Worm (Caenorhabditis elegans) whole organism, L2 larva: ENCODE data around the gene pms-2.

Experiments used
- C34F6.9 ChIP-seq: fragments of 150-350 bp; optimal IDR thresholded peaks from 2 replicates; lab custom pipeline; 2014; ENCODE audit warnings: missing biosample characterization, missing genetic modification characterization
- F13H6.1 ChIP-seq: sonication (generic microtip); optimal IDR thresholded peaks from 2 replicates; lab custom pipeline; 2016; ENCODE audit warnings: missing genetic modification characterization, missing compliant biosample characterization
- Y55F3AM.14 ChIP-seq: fragments of 200-800 bp; sonication (Bioruptor generic); optimal IDR thresholded peaks from 2 replicates; lab custom pipeline; 2018; ENCODE audit warnings: mild to moderate bottlenecking, missing genetic modification characterization, missing compliant biosample characterization
- ZK546.5 ChIP-seq: sonication (generic microtip); optimal IDR thresholded peaks from 2 replicates; lab custom pipeline; 2017; ENCODE audit warnings: missing biosample characterization, missing genetic modification characterization
- alr-1 ChIP-seq: fragments of 150-350 bp; optimal IDR thresholded peaks from 2 replicates; lab custom pipeline; 2014; ENCODE audit warnings: missing biosample characterization, missing genetic modification characterization
- aly-2 ChIP-seq: fragments of 150-350 bp; optimal IDR thresholded peaks from 2 replicates; lab custom pipeline; 2014; ENCODE audit warnings: missing biosample characterization, missing genetic modification characterization
- ama-1 ChIP-seq: fragments of 150-350 bp; optimal IDR thresholded peaks from 2 replicates; lab custom pipeline; 2018; ENCODE audit warnings: inconsistent platforms
- blmp-1 ChIP-seq: sonication (generic microtip); optimal IDR thresholded peaks from 2 replicates; lab custom pipeline; 2017; ENCODE audit warnings: missing genetic modification characterization, mild to moderate bottlenecking, missing compliant biosample characterization, antibody characterized with exemption, moderate library complexity; ENCODE audit not compliant: insufficient read depth
- ceh-16 ChIP-seq: fragments of 150-350 bp; optimal IDR thresholded peaks from 2 replicates; lab custom pipeline; 2014; ENCODE audit warnings: missing biosample characterization, missing genetic modification characterization
- ceh-82 ChIP-seq: fragments of 150-350 bp; optimal IDR thresholded peaks from 2 replicates; lab custom pipeline; 2014; ENCODE audit warnings: missing biosample characterization, missing genetic modification characterization
- crh-2 ChIP-seq: sonication (generic microtip); optimal IDR thresholded peaks from 2 replicates; lab custom pipeline; 2017; ENCODE audit warnings: missing biosample characterization, missing genetic modification characterization
- egl-27 ChIP-seq: sonication (generic microtip); optimal IDR thresholded peaks from 3 replicates; lab custom pipeline; 2017; ENCODE audit warnings: missing biosample characterization, missing genetic modification reagents, missing genetic modification characterization
- elt-1 ChIP-seq: fragments of 150-350 bp; optimal IDR thresholded peaks from 2 replicates; lab custom pipeline; 2014; ENCODE audit warnings: missing biosample characterization, missing genetic modification characterization
- elt-3 ChIP-seq: sonication (generic microtip); optimal IDR thresholded peaks from 2 replicates; lab custom pipeline; 2017; ENCODE audit warnings: missing biosample characterization, missing genetic modification characterization
- fos-1 ChIP-seq: fragments of 150-350 bp; optimal IDR thresholded peaks from 2 replicates; lab custom pipeline; 2014; ENCODE audit warnings: missing biosample characterization, missing genetic modification characterization
- gmeb-1 ChIP-seq: fragments of 150-350 bp; optimal IDR thresholded peaks from 2 replicates; lab custom pipeline; 2014; ENCODE audit warnings: missing biosample characterization, missing genetic modification characterization
- lin-11 ChIP-seq: fragments of 150-350 bp; sonication (generic microtip); optimal IDR thresholded peaks from 2 replicates; lab custom pipeline; 2014; ENCODE audit warnings: missing biosample characterization, missing genetic modification characterization, inconsistent platforms, mixed read lengths
- lin-13 ChIP-seq: fragments of 150-350 bp; optimal IDR thresholded peaks from 2 replicates; lab custom pipeline; 2014; ENCODE audit warnings: missing biosample characterization, missing genetic modification reagents, missing genetic modification characterization
- lin-39 ChIP-seq: fragments of 150-350 bp; optimal IDR thresholded peaks from 2 replicates; lab custom pipeline; 2014; ENCODE audit warnings: missing biosample characterization, missing genetic modification reagents, missing genetic modification characterization
- lsy-2 ChIP-seq, 2 experiments: fragments of 150-350 bp in 1 of 2; sonication (generic microtip) in 1 of 2; optimal IDR thresholded peaks; 2 replicates each; lab custom pipeline; 2014 to 2017; ENCODE audit warnings: missing biosample characterization in 2 of 2, missing genetic modification characterization in 2 of 2
- mab-5 ChIP-seq: fragments of 150-350 bp; optimal IDR thresholded peaks from 2 replicates; lab custom pipeline; 2014; ENCODE audit warnings: missing biosample characterization, missing genetic modification characterization
- mbf-1 ChIP-seq: sonication (generic microtip); optimal IDR thresholded peaks from 2 replicates; lab custom pipeline; 2017; ENCODE audit warnings: missing biosample characterization, missing genetic modification characterization
- mdl-1 ChIP-seq, 2 experiments: fragments of 150-350 bp in 1 of 2; sonication (generic microtip) in 1 of 2; optimal IDR thresholded peaks; 2 replicates each; lab custom pipeline; 2017; ENCODE audit warnings: missing biosample characterization in 2 of 2, missing genetic modification characterization in 2 of 2
- nhr-10 ChIP-seq: sonication (generic microtip); optimal IDR thresholded peaks from 2 replicates; lab custom pipeline; 2017; ENCODE audit warnings: missing biosample characterization, missing genetic modification characterization
- nhr-11 ChIP-seq: fragments of 150-350 bp; optimal IDR thresholded peaks from 2 replicates; lab custom pipeline; 2014; ENCODE audit warnings: missing biosample characterization, missing genetic modification characterization
- nhr-129 ChIP-seq: fragments of 150-350 bp; optimal IDR thresholded peaks from 2 replicates; lab custom pipeline; 2014; ENCODE audit warnings: missing biosample characterization, missing genetic modification characterization
- nhr-23 ChIP-seq: fragments of 150-350 bp; optimal IDR thresholded peaks from 2 replicates; lab custom pipeline; 2014; ENCODE audit warnings: missing biosample characterization, missing genetic modification reagents, missing genetic modification characterization
- nhr-237 ChIP-seq: fragments of 150-350 bp; optimal IDR thresholded peaks from 2 replicates; lab custom pipeline; 2014; ENCODE audit warnings: missing biosample characterization, missing genetic modification characterization
- nhr-25 ChIP-seq: fragments of 150-350 bp; sonication (generic microtip); optimal IDR thresholded peaks from 3 replicates; lab custom pipeline; 2014; ENCODE audit warnings: missing biosample characterization, missing genetic modification characterization
- nhr-6 ChIP-seq: fragments of 150-350 bp; optimal IDR thresholded peaks from 2 replicates; lab custom pipeline; 2014; ENCODE audit warnings: missing biosample characterization, missing genetic modification characterization
- peb-1 ChIP-seq: fragments of 150-350 bp; optimal IDR thresholded peaks from 2 replicates; lab custom pipeline; 2014; ENCODE audit warnings: missing biosample characterization, missing genetic modification characterization
- sem-4 ChIP-seq: fragments of 150-350 bp; optimal IDR thresholded peaks from 2 replicates; lab custom pipeline; 2014; ENCODE audit warnings: missing biosample characterization, missing genetic modification reagents, missing genetic modification characterization
- skn-1 ChIP-seq: sonication (generic microtip); optimal IDR thresholded peaks from 2 replicates; lab custom pipeline; 2017; ENCODE audit warnings: missing biosample characterization, missing genetic modification characterization
- sma-3 ChIP-seq: sonication (generic microtip); optimal IDR thresholded peaks from 2 replicates; lab custom pipeline; 2016; ENCODE audit warnings: missing genetic modification reagents, missing genetic modification characterization, missing compliant biosample characterization
- sma-9 ChIP-seq, 2 experiments: fragments of 150-350 bp in 1 of 2; sonication (generic microtip) in 1 of 2; optimal IDR thresholded peaks; 2 replicates each; lab custom pipeline; 2014 to 2016; ENCODE audit warnings: missing genetic modification characterization in 2 of 2, mild to moderate bottlenecking in 1 of 2, missing biosample characterization in 1 of 2, missing compliant biosample characterization in 1 of 2, missing genetic modification reagents in 1 of 2, moderate library complexity in 1 of 2
- snpc-4 ChIP-seq: fragments of 150-350 bp; optimal IDR thresholded peaks from 2 replicates; lab custom pipeline; 2014; ENCODE audit warnings: missing biosample characterization, missing genetic modification characterization
- unc-39 ChIP-seq: fragments of 150-350 bp; optimal IDR thresholded peaks from 2 replicates; lab custom pipeline; 2014; ENCODE audit warnings: missing biosample characterization, missing genetic modification characterization
- unc-55 ChIP-seq: fragments of 150-350 bp; sonication (generic microtip); optimal IDR thresholded peaks from 3 replicates; lab custom pipeline; 2014; ENCODE audit warnings: missing biosample characterization, missing genetic modification reagents, missing genetic modification characterization
- unc-62 ChIP-seq: fragments of 150-350 bp; optimal IDR thresholded peaks from 2 replicates; lab custom pipeline; 2014; ENCODE audit warnings: missing biosample characterization, missing genetic modification reagents, missing genetic modification characterization
- zag-1 ChIP-seq: fragments of 150-350 bp; optimal IDR thresholded peaks from 2 replicates; lab custom pipeline; 2014; ENCODE audit warnings: missing biosample characterization, missing genetic modification characterization
- ztf-1 ChIP-seq: fragments of 200-800 bp; sonication (Bioruptor generic); conservative IDR thresholded peaks from 2 replicates; pipeline ENCODE4 v1.3.6; 2022; ENCODE audit warnings: missing genetic modification characterization, missing compliant biosample characterization
- ztf-11 ChIP-seq: sonication (generic microtip); optimal IDR thresholded peaks from 2 replicates; lab custom pipeline; 2017; ENCODE audit warnings: missing biosample characterization, missing genetic modification characterization
- ztf-4 ChIP-seq: fragments of 150-350 bp; optimal IDR thresholded peaks from 2 replicates; lab custom pipeline; 2014; ENCODE audit warnings: missing biosample characterization, missing genetic modification characterization

Gene pms-2

DNA sequence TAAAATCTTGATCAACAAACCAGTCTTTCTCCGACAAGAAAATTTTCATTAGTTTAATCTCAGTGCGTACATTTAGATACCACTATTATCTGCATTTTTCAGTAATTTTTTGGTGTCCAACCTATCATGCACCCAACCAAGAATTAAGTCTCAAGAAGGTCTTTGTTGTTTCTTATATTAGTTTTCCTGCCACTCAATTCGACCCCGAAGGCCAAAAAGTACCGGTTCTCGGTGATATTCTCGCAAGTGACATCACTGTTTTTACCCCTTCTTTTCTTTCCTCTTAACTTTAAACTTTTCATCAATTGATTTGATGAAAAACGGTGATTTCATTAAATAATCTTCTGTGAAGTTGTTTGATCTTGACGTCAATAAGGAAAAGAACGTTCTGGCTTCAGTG, 26.8 kb downstream of the pms-2 start, which contains the start of gene F38B7.2 (continued):
- TF ChIP-seq unc-55, result no peak
- TF ChIP-seq unc-39, result no peak

DNA sequence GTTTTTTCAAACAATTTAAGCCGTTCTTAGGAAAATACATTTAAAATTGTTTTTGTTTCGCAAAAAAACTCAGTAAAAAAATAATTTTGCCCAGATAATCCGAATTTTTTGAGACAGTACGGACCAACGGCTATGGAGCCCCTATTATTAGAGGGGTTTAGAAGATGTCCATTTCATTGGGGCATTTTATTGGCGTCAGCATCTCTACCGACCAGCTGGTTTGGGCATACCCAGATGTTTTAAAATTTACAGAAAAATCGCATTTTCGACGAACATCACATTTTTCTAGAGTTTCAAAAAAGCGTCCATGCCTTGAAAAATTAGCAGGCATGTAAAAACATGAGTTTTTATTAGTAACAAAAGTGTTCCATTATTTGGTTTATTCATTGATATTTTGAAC, 29.1 kb downstream of the pms-2 start:
- TF ChIP-seq mbf-1 (no peak), F13H6.1 (no peak), egl-27 (no peak), sma-3 (no peak), skn-1 (tag; lab: Kevin White, UChicago) (no peak), Y55F3AM.14 (GFP tag; lab: Kevin White, UChicago) (no peak), ztf-4 (no peak), unc-55 (no peak), nhr-11 (tag; lab: Kevin White, UChicago) (no peak), snpc-4 (tag; lab: Kevin White, UChicago) (no peak), lin-39 (tag; lab: Kevin White, UChicago) (no peak), ztf-1 (GFP tag; lab: Robert Waterston, UW) (no peak), gmeb-1 (tag; lab: Kevin White, UChicago) (no peak), C34F6.9 (tag; lab: Kevin White, UChicago) (no peak), nhr-10 (no peak), aly-2 (tag; lab: Kevin White, UChicago) (no peak), nhr-23 (tag; lab: Kevin White, UChicago) (no peak)

DNA sequence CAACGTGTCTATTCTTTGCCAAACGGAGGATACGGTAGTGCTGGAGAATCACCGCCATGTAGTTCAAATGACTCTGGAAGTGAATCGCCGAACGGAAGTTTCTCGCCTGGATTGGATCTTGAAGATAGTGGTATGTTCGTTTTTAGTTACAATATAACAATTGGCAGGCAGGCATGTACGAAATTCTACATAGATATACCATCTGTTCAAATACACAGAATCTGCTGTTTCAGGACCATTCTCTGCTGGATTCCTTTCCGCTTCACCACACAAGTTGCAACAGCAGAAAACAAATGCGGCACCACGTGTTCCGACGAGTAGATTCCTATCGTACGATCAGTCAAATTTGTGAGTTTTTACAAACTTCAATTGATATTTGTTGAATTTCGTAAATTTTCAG, 30.9 kb downstream of the pms-2 start:
- no peak for TF ChIP-seq alr-1 (tag; lab: Kevin White, UChicago)
- TF ChIP-seq nhr-6 (tag; lab: Kevin White, UChicago), result no peak
- TF ChIP-seq lin-13 (GFP tag; lab: Kevin White, UChicago), result no peak
- no peak for TF ChIP-seq ceh-82 (tag; lab: Kevin White, UChicago)
- no peak for TF ChIP-seq ZK546.5 (tag; lab: Kevin White, UChicago)
- TF ChIP-seq elt-1 (tag; lab: Kevin White, UChicago), result no peak
- TF ChIP-seq nhr-237, result no peak
- no peak for TF ChIP-seq C34F6.9 (tag; lab: Kevin White, UChicago)
- TF ChIP-seq zag-1 (tag; lab: Kevin White, UChicago), result no peak

DNA sequence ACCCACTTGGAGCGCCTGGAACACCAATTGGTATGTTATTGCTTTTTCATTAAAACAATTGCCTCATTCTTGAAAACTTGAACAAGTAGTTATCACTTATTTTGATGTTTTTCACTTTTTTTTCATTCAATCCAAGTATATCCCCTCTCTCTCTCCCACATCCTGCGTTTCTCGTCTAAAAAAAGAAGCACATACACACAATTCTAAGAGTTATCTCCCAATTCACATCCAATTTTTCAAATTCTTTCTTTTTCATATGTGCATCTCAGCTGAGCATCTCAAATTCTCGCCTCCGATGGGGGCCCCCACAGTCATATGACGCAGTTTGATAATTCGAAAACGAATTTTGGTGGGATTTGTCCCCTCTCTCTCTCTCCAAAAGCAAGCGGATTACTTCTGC, 33.7 kb downstream of the pms-2 start:
- no peak for TF ChIP-seq unc-62
- TF ChIP-seq C34F6.9 (tag; lab: Kevin White, UChicago), result peak; percentile 14
- TF ChIP-seq, all 48 proteins: peak for 1

DNA sequence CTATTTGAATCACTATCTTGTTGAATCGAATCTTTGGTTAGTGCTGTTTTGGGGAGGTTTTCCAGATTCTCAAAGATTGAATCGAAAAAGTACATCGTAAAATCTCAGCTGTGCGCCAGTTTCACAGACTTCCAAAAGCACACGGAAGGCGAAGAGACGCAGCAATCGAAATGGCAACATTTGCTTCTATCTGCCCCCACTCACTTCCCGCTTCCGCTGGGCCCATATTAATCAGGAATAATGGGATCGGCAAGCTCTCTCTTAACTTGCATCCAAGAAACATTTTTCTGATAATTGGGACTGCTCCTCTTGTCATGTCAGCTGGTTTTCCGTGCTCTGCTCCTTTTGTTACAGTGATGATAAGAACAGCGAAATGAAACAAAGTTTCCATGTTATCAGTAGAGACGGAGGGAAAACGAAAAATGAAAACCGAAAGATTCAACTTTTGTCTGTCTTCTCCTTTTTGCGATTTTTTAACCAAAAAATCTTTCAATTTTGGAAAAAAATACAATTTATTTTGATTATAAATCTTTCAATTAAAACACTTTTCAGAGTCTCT, 34.8 kb downstream of the pms-2 start:
- TF ChIP-seq ama-1 (no peak), nhr-6 (tag; lab: Kevin White, UChicago) (no peak), egl-27 (no peak), nhr-10 (no peak), lin-11 (tag; lab: Kevin White, UChicago) (no peak), nhr-237 (no peak), unc-55 (no peak), Y55F3AM.14 (GFP tag; lab: Kevin White, UChicago) (no peak), zag-1 (tag; lab: Kevin White, UChicago) (no peak), alr-1 (tag; lab: Kevin White, UChicago) (no peak), aly-2 (tag; lab: Kevin White, UChicago) (no peak), nhr-11 (tag; lab: Kevin White, UChicago) (no peak), sem-4 (tag; lab: Kevin White, UChicago) (peak; percentile 16), snpc-4 (tag; lab: Kevin White, UChicago) (no peak), sma-9 (GFP tag; optimal IDR thresholded peaks at IDR 0.05; lab: Kevin White, UChicago) (peak; percentile 68), sma-9 (tag; optimal IDR thresholded peaks at IDR 0.05; lab: Kevin White, UChicago) (no peak), lsy-2 (tag; optimal IDR thresholded peaks at IDR 0.05; lab: Kevin White, UChicago) (peak in 1 of 2 experiments; percentile 27), mbf-1 (no peak), peb-1 (tag; lab: Kevin White, UChicago) (no peak), ceh-16 (tag; lab: Kevin White, UChicago) (no peak), ztf-11 (no peak), sma-3 (no peak), unc-39 (no peak), ztf-4 (no peak), nhr-129 (tag; lab: Kevin White, UChicago) (peak; percentile 38), blmp-1 (no peak), F13H6.1 (peak; percentile 64), ZK546.5 (tag; lab: Kevin White, UChicago) (no peak), elt-3 (tag; lab: Kevin White, UChicago) (no peak), nhr-25 (tag; lab: Kevin White, UChicago) (no peak), crh-2 (tag; lab: Kevin White, UChicago) (peak; percentile 60), gmeb-1 (tag; lab: Kevin White, UChicago) (no peak), C34F6.9 (tag; lab: Kevin White, UChicago) (peak; percentile 26), mdl-1 (tag; optimal IDR thresholded peaks at IDR 0.05; lab: Kevin White, UChicago) (no peak), fos-1 (tag; lab: Kevin White, UChicago) (peak; percentile 70), lin-39 (tag; lab: Kevin White, UChicago) (no peak), lin-13 (GFP tag; lab: Kevin White, UChicago) (no peak), mab-5 (tag; lab: Kevin White, UChicago) (peak; percentile 19)
